Fruit fly (Drosophila melanogaster) whole organism, embryonic: ENCODE data around the gene CG2256.

Experiments
- CG10959 ChIP-seq: fragments of 200-800 bp; sonication (Bioruptor generic); IDR thresholded peaks from 2 replicates; pipeline ENCODE4 v1.3.6; 2022; ENCODE audit warnings: missing biosample characterization, missing genetic modification characterization
- CG10979 ChIP-seq: fragments of 200-800 bp; sonication (Bioruptor generic); optimal IDR thresholded peaks from 2 replicates; lab custom pipeline; 2018; ENCODE audit warnings: missing biosample characterization, mild to moderate bottlenecking, missing genetic modification characterization, moderate library complexity
- CG11398 ChIP-seq: fragments of 200-800 bp; sonication (Bioruptor generic); optimal IDR thresholded peaks from 2 replicates; lab custom pipeline; 2016; ENCODE audit warnings: missing biosample characterization, missing genetic modification characterization
- CG12391 ChIP-seq: fragments of 200-800 bp; sonication (Bioruptor generic); optimal IDR thresholded peaks from 3 replicates; lab custom pipeline; 2018; ENCODE audit warnings: missing biosample characterization, mild to moderate bottlenecking, missing genetic modification characterization, moderate library complexity
- CG13296 ChIP-seq: fragments of 200-800 bp; sonication (Bioruptor generic); optimal IDR thresholded peaks from 3 replicates; lab custom pipeline; 2018; ENCODE audit warnings: missing biosample characterization, mild to moderate bottlenecking, missing genetic modification characterization
- CG14014 ChIP-seq: fragments of 200-800 bp; sonication (Bioruptor generic); IDR thresholded peaks from 2 replicates; pipeline ENCODE4 v1.3.6; 2022; ENCODE audit warnings: missing biosample characterization, missing genetic modification characterization
- CG14710 ChIP-seq: fragments of 200-800 bp; sonication (Bioruptor generic); optimal IDR thresholded peaks from 3 replicates; lab custom pipeline; 2019; ENCODE audit warnings: missing biosample characterization, mild to moderate bottlenecking, missing genetic modification characterization, moderate library complexity
- CG1603 ChIP-seq: fragments of 200-800 bp; sonication (Bioruptor generic); optimal IDR thresholded peaks from 2 replicates; lab custom pipeline; 2019; ENCODE audit warnings: missing biosample characterization, mild to moderate bottlenecking, missing genetic modification characterization, moderate library complexity
- CG17612 ChIP-seq: fragments of 200-800 bp; sonication (Bioruptor generic); IDR thresholded peaks from 2 replicates; pipeline ENCODE4 v1.3.6; 2022; ENCODE audit warnings: missing biosample characterization, missing genetic modification characterization
- CG18011 ChIP-seq: fragments of 200-800 bp; sonication (Bioruptor generic); optimal IDR thresholded peaks from 2 replicates; lab custom pipeline; 2017; ENCODE audit warnings: missing biosample characterization, missing genetic modification characterization, mild to moderate bottlenecking, moderate library complexity, missing genotype
- CG18476 ChIP-seq: fragments of 200-800 bp; sonication (Bioruptor generic); optimal IDR thresholded peaks from 2 replicates; lab custom pipeline; 2016; ENCODE audit warnings: missing biosample characterization, mild to moderate bottlenecking, missing genetic modification characterization
- CG18619 ChIP-seq: fragments of 200-800 bp; sonication (Bioruptor generic); optimal IDR thresholded peaks from 3 replicates; lab custom pipeline; 2017; ENCODE audit warnings: missing biosample characterization, mild to moderate bottlenecking, missing genetic modification characterization
- CG18764 ChIP-seq: fragments of 200-800 bp; sonication (Bioruptor generic); optimal IDR thresholded peaks from 3 replicates; lab custom pipeline; 2016; ENCODE audit warnings: missing biosample characterization, missing genetic modification characterization
- CG2129 ChIP-seq: fragments of 200-800 bp; sonication (Bioruptor generic); IDR thresholded peaks from 2 replicates; pipeline ENCODE4 v1.3.6; 2022; ENCODE audit warnings: missing biosample characterization, missing genetic modification characterization; ENCODE audit not compliant: partially characterized antibody
- CG30020 ChIP-seq: fragments of 200-800 bp; optimal IDR thresholded peaks from 2 replicates; lab custom pipeline; 2019; ENCODE audit warnings: missing biosample characterization, mild to moderate bottlenecking, missing genetic modification characterization, moderate library complexity
- CG32772 ChIP-seq: fragments of 200-800 bp; sonication (Bioruptor generic); IDR thresholded peaks from 2 replicates; pipeline ENCODE4 v1.3.6; 2022; ENCODE audit warnings: missing biosample characterization, missing genetic modification characterization
- CG33213 ChIP-seq: fragments of 200-800 bp; sonication (Bioruptor generic); optimal IDR thresholded peaks from 3 replicates; lab custom pipeline; 2016; ENCODE audit warnings: missing biosample characterization, missing genetic modification characterization
- CG3838 ChIP-seq: fragments of 200-800 bp; sonication (Bioruptor generic); optimal IDR thresholded peaks from 3 replicates; lab custom pipeline; 2016; ENCODE audit warnings: missing biosample characterization, missing genetic modification characterization
- CG4424 ChIP-seq: fragments of 200-800 bp; sonication (Bioruptor generic); optimal IDR thresholded peaks from 3 replicates; lab custom pipeline; 2016; ENCODE audit warnings: missing biosample characterization, missing genetic modification characterization
- CG5245 ChIP-seq: fragments of 200-800 bp; sonication (Bioruptor generic); optimal IDR thresholded peaks from 3 replicates; lab custom pipeline; 2016; ENCODE audit warnings: missing biosample characterization, missing genetic modification characterization
- CG7987 ChIP-seq: fragments of 200-800 bp; sonication (Bioruptor generic); optimal IDR thresholded peaks from 2 replicates; lab custom pipeline; 2018; ENCODE audit warnings: missing biosample characterization, mild to moderate bottlenecking, missing genetic modification characterization, moderate library complexity
- CG8281 ChIP-seq: fragments of 200-800 bp; sonication (Bioruptor generic); optimal IDR thresholded peaks from 2 replicates; lab custom pipeline; 2018; ENCODE audit warnings: missing biosample characterization, mild to moderate bottlenecking, missing genetic modification characterization, moderate library complexity
- Camta ChIP-seq: fragments of 200-800 bp; sonication (Bioruptor generic); optimal IDR thresholded peaks from 2 replicates; lab custom pipeline; 2016; ENCODE audit warnings: missing biosample characterization, missing genetic modification characterization
- CoRest ChIP-seq: fragments of 200-800 bp; sonication (Bioruptor generic); optimal IDR thresholded peaks from 3 replicates; lab custom pipeline; 2018; ENCODE audit warnings: missing biosample characterization, mild to moderate bottlenecking, missing genetic modification characterization, moderate library complexity
- Dek ChIP-seq: fragments of 200-800 bp; sonication (Bioruptor generic); optimal IDR thresholded peaks from 3 replicates; lab custom pipeline; 2019; ENCODE audit warnings: missing biosample characterization, mild to moderate bottlenecking, missing genetic modification characterization, moderate library complexity
- HmgD ChIP-seq: fragments of 200-800 bp; sonication (Bioruptor generic); optimal IDR thresholded peaks from 3 replicates; lab custom pipeline; 2016; ENCODE audit warnings: missing biosample characterization, missing genetic modification characterization
- Hmr ChIP-seq: fragments of 200-800 bp; sonication (Bioruptor generic); optimal IDR thresholded peaks from 3 replicates; lab custom pipeline; 2017; ENCODE audit warnings: mild to moderate bottlenecking, missing biosample characterization, missing genetic modification reagents, missing genetic modification characterization
- Hr51 ChIP-seq, 2 experiments: fragments of 200-800 bp; sonication (Bioruptor generic); optimal IDR thresholded peaks; 2 replicates in 1 of 2; 3 replicates in 1 of 2; lab custom pipeline; 2016 to 2018; ENCODE audit warnings: missing biosample characterization in 2 of 2, missing genetic modification characterization in 2 of 2, mild to moderate bottlenecking in 1 of 2, moderate library complexity in 1 of 2
- Med ChIP-seq: fragments of 200-800 bp; sonication (Bioruptor generic); peaks from one replicate; lab custom pipeline; 2016; ENCODE audit warnings: missing biosample characterization, missing genetic modification characterization, mild to moderate bottlenecking, inconsistent platforms, moderate library complexity
- Nf-YC ChIP-seq: fragments of 200-800 bp; optimal IDR thresholded peaks from 3 replicates; lab custom pipeline; 2019; ENCODE audit warnings: missing biosample characterization, mild to moderate bottlenecking, missing genetic modification characterization, moderate library complexity
- Side ChIP-seq: fragments of 200-800 bp; sonication (Bioruptor generic); optimal IDR thresholded peaks from 2 replicates; lab custom pipeline; 2016; ENCODE audit warnings: missing biosample characterization, missing genetic modification characterization
- Sox102F ChIP-seq: fragments of 200-800 bp; sonication (Bioruptor generic); optimal IDR thresholded peaks from 2 replicates; lab custom pipeline; 2018; ENCODE audit warnings: missing biosample characterization, mild to moderate bottlenecking, missing genetic modification characterization, moderate library complexity
- Sry-β ChIP-seq: fragments of 200-800 bp; sonication (Bioruptor generic); optimal IDR thresholded peaks from 2 replicates; lab custom pipeline; 2018; ENCODE audit warnings: missing biosample characterization, mild to moderate bottlenecking, missing genetic modification characterization, moderate library complexity
- Tbp ChIP-seq: fragments of >200 bp; optimal IDR thresholded peaks from 2 replicates; lab custom pipeline; 2018; ENCODE audit warnings: missing biosample characterization, missing genetic modification characterization
- al ChIP-seq: fragments of 200-800 bp; sonication (Bioruptor generic); IDR thresholded peaks from 2 replicates; pipeline ENCODE4 v1.3.6; 2022; ENCODE audit warnings: missing biosample characterization, missing genetic modification characterization
- bsh ChIP-seq, 2 experiments: fragments of 200-800 bp; sonication (Bioruptor generic); optimal IDR thresholded peaks; 2 replicates each; lab custom pipeline; 2017 to 2018; ENCODE audit warnings: mild to moderate bottlenecking in 2 of 2, missing biosample characterization in 2 of 2, missing genetic modification characterization in 2 of 2, moderate library complexity in 1 of 2
- ci ChIP-seq: fragments of 200-800 bp; sonication (Bioruptor generic); IDR thresholded peaks from 3 replicates; pipeline ENCODE4 v1.3.6; 2022; ENCODE audit warnings: missing biosample characterization, missing genetic modification characterization
- crol ChIP-seq: fragments of 200-800 bp; sonication (Bioruptor generic); IDR thresholded peaks from 2 replicates; pipeline ENCODE4 v1.3.6; 2022; ENCODE audit warnings: missing biosample characterization, missing genetic modification characterization
- fd96Cb ChIP-seq: fragments of 200-800 bp; sonication (Bioruptor generic); optimal IDR thresholded peaks from 2 replicates; lab custom pipeline; 2018; ENCODE audit warnings: missing biosample characterization, mild to moderate bottlenecking, missing genetic modification characterization, moderate library complexity
- gce ChIP-seq: fragments of 200-800 bp; sonication (Bioruptor generic); IDR thresholded peaks from 3 replicates; pipeline ENCODE4 v1.3.6; 2022; ENCODE audit warnings: missing biosample characterization, missing genetic modification characterization
- gt ChIP-seq: fragments of 200-800 bp; sonication (Bioruptor generic); IDR thresholded peaks from 2 replicates; pipeline ENCODE4 v1.3.6; 2022; ENCODE audit warnings: missing biosample characterization, missing genetic modification characterization
- insv ChIP-seq, 2 experiments: fragments of 200-800 bp; sonication (Bioruptor generic); optimal IDR thresholded peaks; 3 replicates each; lab custom pipeline; 2016 to 2018; ENCODE audit warnings: missing biosample characterization in 2 of 2, missing genetic modification characterization in 2 of 2
- ken ChIP-seq: fragments of 200-800 bp; sonication (Bioruptor generic); IDR thresholded peaks from 3 replicates; pipeline ENCODE4 v1.3.6; 2022; ENCODE audit warnings: missing biosample characterization, missing genetic modification characterization
- lab ChIP-seq: fragments of 200-800 bp; sonication (Bioruptor generic); optimal IDR thresholded peaks from 3 replicates; lab custom pipeline; 2017; ENCODE audit warnings: missing biosample characterization, missing genetic modification characterization, mild to moderate bottlenecking, moderate library complexity, missing genetic modification reagents
- luna ChIP-seq: fragments of 200-800 bp; sonication (Bioruptor generic); optimal IDR thresholded peaks from 2 replicates; lab custom pipeline; 2016; ENCODE audit warnings: missing biosample characterization, missing genetic modification characterization
- onecut ChIP-seq: fragments of 200-800 bp; sonication (Bioruptor generic); IDR thresholded peaks from 2 replicates; pipeline ENCODE4 v1.3.6; 2022; ENCODE audit warnings: missing biosample characterization, missing genetic modification characterization
- psq ChIP-seq: fragments of 200-800 bp; sonication (Bioruptor generic); optimal IDR thresholded peaks from 2 replicates; lab custom pipeline; 2017; ENCODE audit warnings: missing biosample characterization, missing genetic modification characterization
- sr ChIP-seq: fragments of 200-800 bp; sonication (Bioruptor generic); IDR thresholded peaks from 3 replicates; pipeline ENCODE4 v1.3.6; 2022; ENCODE audit warnings: missing biosample characterization, missing genetic modification characterization
- wdn ChIP-seq: fragments of 200-800 bp; sonication (Bioruptor generic); IDR thresholded peaks from 2 replicates; pipeline ENCODE4 v1.3.6; 2022; ENCODE audit warnings: missing biosample characterization, missing genetic modification characterization

The CG2256 gene

dm6 chrX:8061392-8062179 lies 25.4 kb downstream of the CG2256 start, which contains the start of gene mys (continued):
- TF ChIP-seq CG4424 (no peak), CG18764 (GFP tag; lab: Kevin White, UChicago) (peak; percentile 57), CG10959 (peak; percentile 23; the same call in 1 of the 2 replicates), wdn (GFP tag; lab: Robert Waterston, UW) (peak; percentile 61), CG2129 (peak; percentile 87), CG10979 (no peak), ci (GFP tag; lab: Robert Waterston, UW) (peak; percentile 83), Sox102F (no peak), gce (no peak), CG33213 (peak; percentile 92), ken (GFP tag; lab: Robert Waterston, UW) (peak; percentile 81), Sry-β (GFP tag; lab: Kevin White, UChicago) (no peak), CG8281 (no peak), psq (GFP tag; lab: Kevin White, UChicago) (peak; percentile 26), sr (GFP tag; lab: Robert Waterston, UW) (no peak), CG5245 (GFP tag; lab: Kevin White, UChicago) (peak; percentile 18), crol (no peak), onecut (GFP tag; lab: Robert Waterston, UW) (peak; percentile 31), CG7987 (peak; percentile 77), insv (GFP tag; optimal IDR thresholded peaks at IDR 0.05; lab: Kevin White, UChicago) (peak in 1 of 2 experiments; percentile 91), CoRest (tag; lab: Kevin White, UChicago) (peak; percentile 61), CG18476 (GFP tag; lab: Kevin White, UChicago) (no peak), fd96Cb (no peak), Med (peak; percentile 98), CG1603 (tag; lab: Kevin White, UChicago) (peak; percentile 95), Side (GFP tag; lab: Kevin White, UChicago) (peak; percentile 77), Dek (peak; percentile 73), Tbp (no peak), Hr51 (GFP tag; optimal IDR thresholded peaks at IDR 0.05; lab: Kevin White, UChicago) (peak in 1 of 2 experiments; percentile 81), CG14014 (GFP tag; lab: Robert Waterston, UW) (peak; percentile 62; the same call in 1 of the 2 replicates), lab (peak; percentile 77), CG32772 (GFP tag; lab: Robert Waterston, UW) (peak; percentile 33; the same call in 1 of the 2 replicates), CG12391 (peak; percentile 66), CG14710 (tag; lab: Kevin White, UChicago) (peak; percentile 85), HmgD (GFP tag; lab: Kevin White, UChicago) (peak; percentile 83), CG17612 (GFP tag; lab: Robert Waterston, UW) (peak; percentile 55; the same call in 1 of the 2 replicates), CG13296 (GFP tag; lab: Kevin White, UChicago) (peak; percentile 48), bsh (GFP tag; optimal IDR thresholded peaks at IDR 0.05; lab: Kevin White, UChicago) (peak; percentile 34 to 52), luna (GFP tag; lab: Kevin White, UChicago) (peak; percentile 34), CG11398 (GFP tag; lab: Kevin White, UChicago) (peak; percentile 34), Camta (GFP tag; lab: Kevin White, UChicago) (peak; percentile 31), Nf-YC (tag; lab: Kevin White, UChicago) (peak; percentile 44), gt (no peak; the same call in 1 of the 2 replicates), CG30020 (tag; lab: Kevin White, UChicago) (peak; percentile 3), CG18011 (GFP tag; lab: Kevin White, UChicago) (peak; percentile 42), al (GFP tag; lab: Robert Waterston, UW) (peak; percentile 57), Hmr (peak; percentile 90), CG3838 (no peak), CG18619 (GFP tag; lab: Kevin White, UChicago) (no peak)
